Comparison of ENCODE assay signal across 1 fruit fly cellular context in the genomic region with DNA sequence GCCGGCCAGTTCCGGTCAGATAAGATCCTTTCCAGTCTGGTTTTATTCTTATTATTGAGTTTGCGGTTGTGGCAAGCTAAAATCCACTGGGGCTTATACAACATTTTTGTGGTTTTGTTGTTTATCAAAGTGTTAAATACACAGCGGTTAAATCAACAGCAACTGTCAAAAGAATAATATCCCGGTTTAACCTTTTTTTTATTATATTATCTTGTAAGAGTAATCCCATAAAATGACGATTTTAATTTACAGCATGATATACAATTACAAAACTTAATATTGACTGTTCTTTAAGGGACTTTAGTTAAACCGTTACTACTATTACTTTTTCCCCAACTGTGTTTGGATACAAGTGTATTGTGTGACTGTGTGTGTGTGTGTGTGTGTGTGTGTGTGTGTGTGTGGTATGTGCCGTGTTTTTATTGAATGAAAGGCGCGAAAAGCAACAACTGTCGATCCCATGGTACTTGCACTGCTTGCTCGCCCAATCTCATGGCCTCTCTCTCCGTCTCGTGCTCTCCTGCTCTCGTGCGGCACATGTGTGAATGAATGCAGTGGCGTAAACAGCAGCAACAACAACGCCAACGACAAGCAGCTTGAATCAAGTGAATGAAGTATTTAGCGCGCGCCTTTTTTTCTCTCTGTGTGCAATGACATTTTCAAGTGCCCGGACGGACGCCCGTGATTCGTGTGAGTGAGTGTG.
A peak's percentile ranks its signal among the peaks of the same experiment; 100 is the strongest.
TF ChIP-seq lines count a peak whose summit lies in the region.

No protein-coding gene starts in this region.

TF ChIP-seq in whole organism, embryonic, 481 proteins besides CTCF, POLR2A, EP300 and RAD21 (continued from another document and continues in another):
- no peak for TF ChIP-seq CG11085 (GFP tag; IDR thresholded peaks at IDR 0.05; lab: Robert Waterston, UW)
- no peak for TF ChIP-seq Camta (GFP tag; optimal IDR thresholded peaks at IDR 0.05; lab: Kevin White, UChicago)
- TF ChIP-seq bcd (GFP tag; optimal IDR thresholded peaks at IDR 0.05; lab: Kevin White, UChicago): no peak
- TF ChIP-seq hth (optimal IDR thresholded peaks at IDR 0.05; lab: Kevin White, UChicago): no peak
- no peak for TF ChIP-seq CG12744 (GFP tag; optimal IDR thresholded peaks at IDR 0.05; lab: Kevin White, UChicago)
- no peak for TF ChIP-seq ham (GFP tag; IDR thresholded peaks at IDR 0.05; lab: Robert Waterston, UW)
- no peak for TF ChIP-seq ase (GFP tag; IDR thresholded peaks at IDR 0.05; lab: Robert Waterston, UW)
- 0 out of 3 replicates have a peak, but pooled peaks have one; percentile 18 for TF ChIP-seq CG17361 (GFP tag; IDR thresholded peaks at IDR 0.05; lab: Robert Waterston, UW)
- no peak for TF ChIP-seq CG31388 (GFP tag; optimal IDR thresholded peaks at IDR 0.05; lab: Kevin White, UChicago)
- TF ChIP-seq Side (GFP tag; optimal IDR thresholded peaks at IDR 0.05; lab: Kevin White, UChicago): no peak
- TF ChIP-seq CG16813 (GFP tag; IDR thresholded peaks at IDR 0.05; lab: Robert Waterston, UW; ENCODE audit: partially characterized antibody): no peak
- no peak for TF ChIP-seq grau (tag; optimal IDR thresholded peaks at IDR 0.05; lab: Kevin White, UChicago)
- no peak for TF ChIP-seq Neu2 (GFP tag; optimal IDR thresholded peaks at IDR 0.05; lab: Kevin White, UChicago; ENCODE audit: borderline replicate concordance)
- TF ChIP-seq dmrt99B (tag; optimal IDR thresholded peaks at IDR 0.05; lab: Kevin White, UChicago): peak; percentile 52
- no peak for TF ChIP-seq gsb (GFP tag; IDR thresholded peaks at IDR 0.05; lab: Robert Waterston, UW)
- no peak for TF ChIP-seq crc (GFP tag; optimal IDR thresholded peaks at IDR 0.05; lab: Kevin White, UChicago)
- peak; percentile 13; the same call in 1 of the 2 replicates for TF ChIP-seq HLH3B (GFP tag; IDR thresholded peaks at IDR 0.05; lab: Robert Waterston, UW)
- no peak for TF ChIP-seq Hr78 (GFP tag; optimal IDR thresholded peaks at IDR 0.05; lab: Kevin White, UChicago)
- no peak for TF ChIP-seq CG16779 (GFP tag; IDR thresholded peaks at IDR 0.05; lab: Robert Waterston, UW)
- no peak for TF ChIP-seq CG8359 (GFP tag; optimal IDR thresholded peaks at IDR 0.05; lab: Kevin White, UChicago; ENCODE audit: borderline replicate concordance)
- TF ChIP-seq CG10274 (GFP tag; optimal IDR thresholded peaks at IDR 0.05; lab: Kevin White, UChicago): no peak
- no peak for TF ChIP-seq Abd-B (GFP tag; optimal IDR thresholded peaks at IDR 0.05; lab: Kevin White, UChicago)
- no peak for TF ChIP-seq tio (GFP tag; optimal IDR thresholded peaks at IDR 0.05; lab: Kevin White, UChicago)
- TF ChIP-seq CG30020 (tag; optimal IDR thresholded peaks at IDR 0.05; lab: Kevin White, UChicago): no peak
- TF ChIP-seq Poxn (GFP tag; IDR thresholded peaks at IDR 0.05; lab: Robert Waterston, UW): no peak
- TF ChIP-seq CG5245 (GFP tag; optimal IDR thresholded peaks at IDR 0.05; lab: Kevin White, UChicago): no peak
- TF ChIP-seq inv (GFP tag; IDR thresholded peaks at IDR 0.05; lab: Robert Waterston, UW; ENCODE audit: partially characterized antibody): no peak
- TF ChIP-seq slp2 (GFP tag; optimal IDR thresholded peaks at IDR 0.05; lab: Kevin White, UChicago): no peak
- TF ChIP-seq sd (tag; optimal IDR thresholded peaks at IDR 0.05; lab: Kevin White, UChicago): no peak
- no peak for TF ChIP-seq fd102C (GFP tag; optimal IDR thresholded peaks at IDR 0.05; lab: Kevin White, UChicago)
- TF ChIP-seq CG6791 (GFP tag; IDR thresholded peaks at IDR 0.05; lab: Robert Waterston, UW; ENCODE audit: partially characterized antibody): no peak
- no peak for TF ChIP-seq CG43689 (GFP tag; IDR thresholded peaks at IDR 0.05; lab: Robert Waterston, UW)
- peak; percentile 6 for TF ChIP-seq ac (GFP tag; optimal IDR thresholded peaks at IDR 0.05; lab: Kevin White, UChicago)
- TF ChIP-seq org-1 (GFP tag; optimal IDR thresholded peaks at IDR 0.05; lab: Kevin White, UChicago): no peak
- no peak for TF ChIP-seq gcm2 (GFP tag; optimal IDR thresholded peaks at IDR 0.05; lab: Kevin White, UChicago)
- TF ChIP-seq so (GFP tag; IDR thresholded peaks at IDR 0.05; lab: Robert Waterston, UW): no peak
- no peak for TF ChIP-seq sc (optimal IDR thresholded peaks at IDR 0.05; lab: Kevin White, UChicago)
- no peak for TF ChIP-seq sc (GFP tag; optimal IDR thresholded peaks at IDR 0.05; lab: Kevin White, UChicago)
- peak; percentile 96 for TF ChIP-seq CG31365 (tag; optimal IDR thresholded peaks at IDR 0.05; lab: Kevin White, UChicago)
- no peak for TF ChIP-seq CG4617 (GFP tag; optimal IDR thresholded peaks at IDR 0.05; lab: Kevin White, UChicago; ENCODE audit: borderline replicate concordance)
- TF ChIP-seq dmrt11E (tag; optimal IDR thresholded peaks at IDR 0.05; lab: Kevin White, UChicago): peak; percentile 9
- no peak for TF ChIP-seq CG5180 (GFP tag; optimal IDR thresholded peaks at IDR 0.05; lab: Kevin White, UChicago)
- peak; percentile 52; the same call in 1 of the 2 replicates for TF ChIP-seq CG14014 (GFP tag; IDR thresholded peaks at IDR 0.05; lab: Robert Waterston, UW)
- no peak for TF ChIP-seq Hr3 (GFP tag; optimal IDR thresholded peaks at IDR 0.05; lab: Kevin White, UChicago)
- no peak for TF ChIP-seq gsb-n (tag; optimal IDR thresholded peaks at IDR 0.05; lab: Kevin White, UChicago)
- TF ChIP-seq nerfin-2 (GFP tag; IDR thresholded peaks at IDR 0.05; lab: Robert Waterston, UW; ENCODE audit: partially characterized antibody): no peak
- TF ChIP-seq Ssrp (tag; optimal IDR thresholded peaks at IDR 0.05; lab: Kevin White, UChicago): no peak
- no peak for TF ChIP-seq HLH54F (GFP tag; optimal IDR thresholded peaks at IDR 0.05; lab: Kevin White, UChicago)
- no peak for TF ChIP-seq CG11398 (GFP tag; optimal IDR thresholded peaks at IDR 0.05; lab: Kevin White, UChicago)
- TF ChIP-seq chn (GFP tag; optimal IDR thresholded peaks at IDR 0.05; lab: Kevin White, UChicago): no peak
- no peak for TF ChIP-seq yki (optimal IDR thresholded peaks at IDR 0.05; lab: Kevin White, UChicago)
- TF ChIP-seq CG18011 (GFP tag; optimal IDR thresholded peaks at IDR 0.05; lab: Kevin White, UChicago): no peak
- TF ChIP-seq Dp (GFP tag; optimal IDR thresholded peaks at IDR 0.05; lab: Kevin White, UChicago): no peak
- no peak for TF ChIP-seq dysf (GFP tag; IDR thresholded peaks at IDR 0.05; lab: Robert Waterston, UW)
- TF ChIP-seq kah (GFP tag; optimal IDR thresholded peaks at IDR 0.05; lab: Kevin White, UChicago): no peak
- no peak for TF ChIP-seq nmo (GFP tag; optimal IDR thresholded peaks at IDR 0.05; lab: Kevin White, UChicago)
- no peak for TF ChIP-seq disco-r (GFP tag; optimal IDR thresholded peaks at IDR 0.05; lab: Kevin White, UChicago)
- no peak for TF ChIP-seq CG8765 (GFP tag; IDR thresholded peaks at IDR 0.05; lab: Robert Waterston, UW)
- TF ChIP-seq CG9817 (tag; optimal IDR thresholded peaks at IDR 0.05; lab: Kevin White, UChicago): no peak
- no peak for TF ChIP-seq h (optimal IDR thresholded peaks at IDR 0.05; lab: Kevin White, UChicago)
- TF ChIP-seq Dll (GFP tag; IDR thresholded peaks at IDR 0.05; lab: Robert Waterston, UW; ENCODE audit: partially characterized antibody): 0 out of 4 replicates have a peak, but pooled peaks have one; percentile 24
- no peak for TF ChIP-seq BEAF-32 (GFP tag; optimal IDR thresholded peaks at IDR 0.05; lab: Kevin White, UChicago)
- TF ChIP-seq onecut (GFP tag; IDR thresholded peaks at IDR 0.05; lab: Robert Waterston, UW): no peak
- no peak for TF ChIP-seq CHES-1-like (GFP tag; optimal IDR thresholded peaks at IDR 0.05; lab: Kevin White, UChicago)
- no peak for TF ChIP-seq hkb (optimal IDR thresholded peaks at IDR 0.05; lab: Kevin White, UChicago)
- 0 out of 2 replicates have a peak, but pooled peaks have one; percentile 10 for TF ChIP-seq hkb (GFP tag; IDR thresholded peaks at IDR 0.05; lab: Robert Waterston, UW)
- TF ChIP-seq al (GFP tag; IDR thresholded peaks at IDR 0.05; lab: Robert Waterston, UW): no peak
- TF ChIP-seq CG12769 (tag; optimal IDR thresholded peaks at IDR 0.05; lab: Kevin White, UChicago): no peak
- TF ChIP-seq CG11247 (GFP tag; IDR thresholded peaks at IDR 0.05; lab: Robert Waterston, UW): no peak
- TF ChIP-seq Oli (tag; optimal IDR thresholded peaks at IDR 0.05; lab: Kevin White, UChicago): peak; percentile 48
- no peak for TF ChIP-seq Mad (GFP tag; optimal IDR thresholded peaks at IDR 0.05; lab: Kevin White, UChicago)
- no peak for TF ChIP-seq peb (GFP tag; IDR thresholded peaks at IDR 0.05; lab: Robert Waterston, UW)
- TF ChIP-seq HmgZ (tag; optimal IDR thresholded peaks at IDR 0.05; lab: Kevin White, UChicago): no peak
- TF ChIP-seq da (GFP tag; optimal IDR thresholded peaks at IDR 0.05; lab: Kevin White, UChicago): no peak
- no peak for TF ChIP-seq zfh2 (GFP tag; optimal IDR thresholded peaks at IDR 0.05; lab: Kevin White, UChicago)
- no peak for TF ChIP-seq wor (GFP tag; IDR thresholded peaks at IDR 0.05; lab: Robert Waterston, UW)
- TF ChIP-seq cato (GFP tag; optimal IDR thresholded peaks at IDR 0.05; lab: Kevin White, UChicago; ENCODE audit: borderline replicate concordance): no peak
- no peak for TF ChIP-seq Usf (GFP tag; optimal IDR thresholded peaks at IDR 0.05; lab: Kevin White, UChicago)
- peak; percentile 23 for TF ChIP-seq dm (GFP tag; optimal IDR thresholded peaks at IDR 0.05; lab: Kevin White, UChicago)
- TF ChIP-seq odd (GFP tag; optimal IDR thresholded peaks at IDR 0.05; lab: Kevin White, UChicago): no peak
- no peak for TF ChIP-seq CG16815 (GFP tag; optimal IDR thresholded peaks at IDR 0.05; lab: Kevin White, UChicago)
- TF ChIP-seq stwl (tag; optimal IDR thresholded peaks at IDR 0.05; lab: Kevin White, UChicago): peak; percentile 67
- TF ChIP-seq Dad (GFP tag; optimal IDR thresholded peaks at IDR 0.05; lab: Kevin White, UChicago): no peak
- no peak for TF ChIP-seq CG2889 (GFP tag; IDR thresholded peaks at IDR 0.05; lab: Robert Waterston, UW)
- TF ChIP-seq Trl (optimal IDR thresholded peaks at IDR 0.05; lab: Kevin White, UChicago): peak; percentile 34 to 62
- TF ChIP-seq Trl (GFP tag; optimal IDR thresholded peaks at IDR 0.05; lab: Kevin White, UChicago): no peak
- no peak for TF ChIP-seq corto (GFP tag; optimal IDR thresholded peaks at IDR 0.05; lab: Kevin White, UChicago)
- TF ChIP-seq pan (optimal IDR thresholded peaks at IDR 0.05; lab: Kevin White, UChicago): no peak
- TF ChIP-seq pan (GFP tag; optimal IDR thresholded peaks at IDR 0.05 in 1 of 2, IDR thresholded peaks at IDR 0.05 in 1 of 2): no peak
- peak; percentile 91 for TF ChIP-seq CG11504 (tag; optimal IDR thresholded peaks at IDR 0.05; lab: Kevin White, UChicago)
- TF ChIP-seq Bteb2 (GFP tag; optimal IDR thresholded peaks at IDR 0.05; lab: Kevin White, UChicago): no peak
- peak; percentile 17 for TF ChIP-seq CG8924 (tag; optimal IDR thresholded peaks at IDR 0.05; lab: Kevin White, UChicago)
- TF ChIP-seq CG6175 (GFP tag; IDR thresholded peaks at IDR 0.05; lab: Robert Waterston, UW): no peak
- TF ChIP-seq CG4328 (GFP tag; optimal IDR thresholded peaks at IDR 0.05; lab: Kevin White, UChicago): no peak
- TF ChIP-seq CG11696 (GFP tag; IDR thresholded peaks at IDR 0.05; lab: Robert Waterston, UW): peak; percentile 76; the same call in 1 of the 2 replicates
- no peak for TF ChIP-seq Ets97D (GFP tag; optimal IDR thresholded peaks at IDR 0.05; lab: Kevin White, UChicago)
- TF ChIP-seq Nf-YB (GFP tag; optimal IDR thresholded peaks at IDR 0.05; lab: Kevin White, UChicago): peak; percentile 49
- peak; percentile 93 for TF ChIP-seq CG4707 (GFP tag; optimal IDR thresholded peaks at IDR 0.05; lab: Kevin White, UChicago)
- no peak for TF ChIP-seq CG3407 (GFP tag; optimal IDR thresholded peaks at IDR 0.05; lab: Kevin White, UChicago)
- no peak for TF ChIP-seq bab2 (GFP tag; optimal IDR thresholded peaks at IDR 0.05; lab: Kevin White, UChicago)
- no peak for TF ChIP-seq CG31224 (GFP tag; IDR thresholded peaks at IDR 0.05; lab: Robert Waterston, UW)
- peak; percentile 41; the same call in 1 of the 2 replicates for TF ChIP-seq vvl (GFP tag; IDR thresholded peaks at IDR 0.05; lab: Robert Waterston, UW)
- peak; percentile 84; the same call in 3 of the 4 replicates for TF ChIP-seq chinmo (GFP tag; IDR thresholded peaks at IDR 0.05; lab: Robert Waterston, UW; ENCODE audit: partially characterized antibody)
- no peak for TF ChIP-seq CG34224 (GFP tag; IDR thresholded peaks at IDR 0.05; lab: Robert Waterston, UW; ENCODE audit: partially characterized antibody)
- no peak for TF ChIP-seq CG1024 (GFP tag; IDR thresholded peaks at IDR 0.05; lab: Robert Waterston, UW)
- TF ChIP-seq CG42726 (GFP tag; IDR thresholded peaks at IDR 0.05; lab: Robert Waterston, UW; ENCODE audit: partially characterized antibody): no peak
- TF ChIP-seq crp (GFP tag; optimal IDR thresholded peaks at IDR 0.05; lab: Kevin White, UChicago): no peak
- TF ChIP-seq mirr (GFP tag; optimal IDR thresholded peaks at IDR 0.05; lab: Kevin White, UChicago): no peak
- TF ChIP-seq Adf1 (GFP tag; IDR thresholded peaks at IDR 0.05; lab: Robert Waterston, UW): no peak
- no peak for TF ChIP-seq CG18599 (GFP tag; optimal IDR thresholded peaks at IDR 0.05; lab: Kevin White, UChicago)
- TF ChIP-seq bbx (GFP tag; IDR thresholded peaks at IDR 0.05; lab: Robert Waterston, UW; ENCODE audit: partially characterized antibody): no peak
- TF ChIP-seq Ptx1 (GFP tag; IDR thresholded peaks at IDR 0.05; lab: Robert Waterston, UW): no peak
- TF ChIP-seq CG32767 (GFP tag; IDR thresholded peaks at IDR 0.05; lab: Robert Waterston, UW): no peak
- TF ChIP-seq chif (GFP tag; optimal IDR thresholded peaks at IDR 0.05; lab: Kevin White, UChicago): peak in 1 of 2 experiments; percentile 22
- no peak for TF ChIP-seq Hand (GFP tag; optimal IDR thresholded peaks at IDR 0.05; lab: Kevin White, UChicago)
- TF ChIP-seq CG10654 (GFP tag; optimal IDR thresholded peaks at IDR 0.05; lab: Kevin White, UChicago): no peak
- no peak for TF ChIP-seq CG12942 (GFP tag; optimal IDR thresholded peaks at IDR 0.05; lab: Kevin White, UChicago)
- no peak for TF ChIP-seq Lhr (GFP tag; optimal IDR thresholded peaks at IDR 0.05; lab: Kevin White, UChicago)
- TF ChIP-seq bigmax (GFP tag; optimal IDR thresholded peaks at IDR 0.05; lab: Kevin White, UChicago): no peak
- peak; percentile 26; the same call in 1 of the 2 replicates for TF ChIP-seq Atf6 (GFP tag; IDR thresholded peaks at IDR 0.05; lab: Robert Waterston, UW)
- no peak for TF ChIP-seq dati (GFP tag; IDR thresholded peaks at IDR 0.05; lab: Robert Waterston, UW)
- no peak for TF ChIP-seq CG17612 (GFP tag; IDR thresholded peaks at IDR 0.05; lab: Robert Waterston, UW)
- TF ChIP-seq Gsc (GFP tag; IDR thresholded peaks at IDR 0.05; lab: Robert Waterston, UW): no peak
- TF ChIP-seq CG33213 (GFP tag; optimal IDR thresholded peaks at IDR 0.05; lab: Kevin White, UChicago): no peak
- TF ChIP-seq CG8281 (tag; optimal IDR thresholded peaks at IDR 0.05; lab: Kevin White, UChicago): no peak
- TF ChIP-seq pb (GFP tag; optimal IDR thresholded peaks at IDR 0.05; lab: Kevin White, UChicago): no peak
